Fruit fly (Drosophila melanogaster): ENCODE data around the gene CG11537.

dm6 chr3L:3172445-3172844 lies 29.2 kb upstream of the CG11537 start, which contains the start of gene CG14963:
- no peak for TF ChIP-seq Myc (optimal IDR thresholded peaks at IDR 0.05)
- TF ChIP-seq h (optimal IDR thresholded peaks at IDR 0.05): no peak
- no peak for TF ChIP-seq Sin3A (optimal IDR thresholded peaks at IDR 0.05)
- TF ChIP-seq insv (optimal IDR thresholded peaks at IDR 0.05): no peak
- no peak for TF ChIP-seq psq (optimal IDR thresholded peaks at IDR 0.05)
- TF ChIP-seq ttk (optimal IDR thresholded peaks at IDR 0.05): no peak
